Worm (Caenorhabditis elegans) whole organism, young adult: ENCODE data around the gene F53H4.2.

Source experiments
- B0035.1 ChIP-seq: sonication (generic microtip); optimal IDR thresholded peaks from 2 replicates; lab custom pipeline; 2016; ENCODE audit warnings: missing genetic modification characterization, mild to moderate bottlenecking, missing compliant biosample characterization, missing genotype, missing genetic modification reagents
- F52B5.7 ChIP-seq: sonication (generic microtip); optimal IDR thresholded peaks from 2 replicates; lab custom pipeline; 2016; ENCODE audit warnings: mild to moderate bottlenecking, missing genetic modification characterization, missing compliant biosample characterization
- Y67H2A.10 ChIP-seq: fragments of 200-800 bp; sonication (Bioruptor generic); conservative IDR thresholded peaks from 2 replicates; pipeline ENCODE4 v1.3.6; 2022; ENCODE audit warnings: missing genetic modification reagents, missing genetic modification characterization, missing compliant biosample characterization
- ccch-3 ChIP-seq: fragments of 200-800 bp; sonication (Bioruptor generic); optimal IDR thresholded peaks from 2 replicates; lab custom pipeline; 2018; ENCODE audit warnings: mild to moderate bottlenecking, missing genetic modification characterization, missing compliant biosample characterization
- ceh-100 ChIP-seq: fragments of 200-800 bp; sonication (Bioruptor generic); IDR thresholded peaks from 2 replicates; pipeline ENCODE4 v1.3.6; 2022; ENCODE audit warnings: missing genetic modification reagents, missing genetic modification characterization, missing compliant biosample characterization

- no peak for TF ChIP-seq ccch-3
- TF ChIP-seq ceh-100 (GFP tag; lab: Robert Waterston, UW) = no peak
- no peak for TF ChIP-seq Y67H2A.10
- TF ChIP-seq B0035.1 (tag; lab: Kevin White, UChicago) = no peak
- no peak for TF ChIP-seq F52B5.7 (tag; lab: Kevin White, UChicago)
These were observed 28.9 kb upstream of the F53H4.2 start, which contains the start of gene Y7A5A.20 for ce11 chrX:15828059-15828458.
